Fruit fly (Drosophila melanogaster) whole organism, embryonic: Measurements from ENCODE around the gene CG15528.

ENCODE experiments used
- Asciz ChIP-seq: fragments of 200-800 bp; sonication (Bioruptor generic); optimal IDR thresholded peaks from 2 replicates; lab custom pipeline; 2017; ENCODE audit warnings: missing biosample characterization, mild to moderate bottlenecking, missing genetic modification characterization, missing genetic modification reagents
- Awh ChIP-seq: fragments of 200-800 bp; sonication (Bioruptor generic); IDR thresholded peaks from 2 replicates; pipeline ENCODE4, ENCODE4 v1.3.6; 2022; ENCODE audit warnings: missing biosample characterization, missing genetic modification characterization
- Blimp-1 ChIP-seq: fragments of 200-800 bp; sonication (Bioruptor generic); optimal IDR thresholded peaks from 3 replicates; lab custom pipeline; 2018; ENCODE audit warnings: missing biosample characterization, missing genetic modification characterization, mild to moderate bottlenecking, moderate library complexity, missing genetic modification reagents
- CG10147 ChIP-seq: fragments of 200-800 bp; sonication (Bioruptor generic); optimal IDR thresholded peaks from 2 replicates; lab custom pipeline; 2019; ENCODE audit warnings: missing biosample characterization, mild to moderate bottlenecking, missing genetic modification characterization, moderate library complexity
- CG10267 ChIP-seq: fragments of 200-800 bp; sonication (Bioruptor generic); optimal IDR thresholded peaks from 2 replicates; lab custom pipeline; 2018; ENCODE audit warnings: missing biosample characterization, mild to moderate bottlenecking, missing genetic modification characterization, moderate library complexity
- CG10366 ChIP-seq: fragments of 200-800 bp; sonication (Bioruptor generic); IDR thresholded peaks from 2 replicates; pipeline ENCODE4 v1.3.6; 2022; ENCODE audit warnings: missing biosample characterization, missing genetic modification characterization
- CG11093 ChIP-seq: fragments of 200-800 bp; sonication (Bioruptor generic); IDR thresholded peaks from 3 replicates; pipeline ENCODE4 v1.3.6; 2022; ENCODE audit warnings: missing biosample characterization, missing genetic modification characterization
- CG15479 ChIP-seq: fragments of 200-800 bp; sonication (Bioruptor generic); optimal IDR thresholded peaks from 3 replicates; lab custom pipeline; 2019; ENCODE audit warnings: missing biosample characterization, mild to moderate bottlenecking, missing genetic modification characterization, moderate library complexity
- CG16813 ChIP-seq: fragments of 200-800 bp; sonication (Bioruptor generic); IDR thresholded peaks from 3 replicates; pipeline ENCODE4 v1.3.6; 2022; ENCODE audit warnings: missing biosample characterization, missing genetic modification characterization; ENCODE audit not compliant: partially characterized antibody
- CG17359 ChIP-seq: fragments of 200-800 bp; sonication (Bioruptor generic); optimal IDR thresholded peaks from 3 replicates; lab custom pipeline; 2018; ENCODE audit warnings: missing biosample characterization, mild to moderate bottlenecking, missing genetic modification characterization, moderate library complexity
- CG18764 ChIP-seq: fragments of 200-800 bp; sonication (Bioruptor generic); optimal IDR thresholded peaks from 3 replicates; lab custom pipeline; 2016; ENCODE audit warnings: missing biosample characterization, missing genetic modification characterization
- CG32532 ChIP-seq: fragments of 200-800 bp; sonication (Bioruptor generic); IDR thresholded peaks from 2 replicates; pipeline ENCODE4 v1.3.6; 2022; ENCODE audit warnings: missing biosample characterization, missing genetic modification characterization
- CG33557 ChIP-seq: fragments of 200-800 bp; sonication (Bioruptor generic); optimal IDR thresholded peaks from 2 replicates; lab custom pipeline; 2019; ENCODE audit warnings: missing biosample characterization, mild to moderate bottlenecking, missing genetic modification characterization, moderate library complexity
- CG4404 ChIP-seq: fragments of 200-800 bp; sonication (Bioruptor generic); IDR thresholded peaks from 2 replicates; pipeline ENCODE4 v1.3.6; 2022; ENCODE audit warnings: missing biosample characterization, missing genetic modification characterization
- CG4820 ChIP-seq: fragments of 200-800 bp; sonication (Bioruptor generic); optimal IDR thresholded peaks from 3 replicates; lab custom pipeline; 2016; ENCODE audit warnings: missing biosample characterization, missing genetic modification characterization
- CG5953 ChIP-seq: fragments of 200-800 bp; sonication (Bioruptor generic); IDR thresholded peaks from 2 replicates; pipeline ENCODE4 v1.3.6; 2022; ENCODE audit warnings: missing biosample characterization, missing genetic modification characterization
- CG6175 ChIP-seq: fragments of 200-800 bp; sonication (Bioruptor generic); IDR thresholded peaks from 3 replicates; pipeline ENCODE4 v1.3.6; 2022; ENCODE audit warnings: missing biosample characterization, missing genetic modification characterization
- CG8290 ChIP-seq, 3 experiments: fragments of 200-800 bp; sonication (Bioruptor generic); optimal IDR thresholded peaks; 2 replicates each; lab custom pipeline; 2016 to 2019; ENCODE audit warnings: missing biosample characterization in 3 of 3, missing genetic modification characterization in 3 of 3, mild to moderate bottlenecking in 2 of 3, moderate library complexity in 1 of 3
- CG8359 ChIP-seq: fragments of 200-800 bp; sonication (Bioruptor generic); optimal IDR thresholded peaks from 2 replicates; lab custom pipeline; 2017; ENCODE audit warnings: missing biosample characterization, mild to moderate bottlenecking, missing genetic modification characterization, borderline replicate concordance
- CG8944 ChIP-seq: fragments of 200-800 bp; sonication (Bioruptor generic); optimal IDR thresholded peaks from 3 replicates; lab custom pipeline; 2016; ENCODE audit warnings: missing biosample characterization, missing genetic modification characterization
- CHES-1-like ChIP-seq: fragments of 200-800 bp; sonication (Bioruptor generic); optimal IDR thresholded peaks from 2 replicates; lab custom pipeline; 2016; ENCODE audit warnings: missing biosample characterization, missing genetic modification characterization
- Chrac-16 ChIP-seq: fragments of 200-800 bp; sonication (Bioruptor generic); optimal IDR thresholded peaks from 3 replicates; lab custom pipeline; 2016; ENCODE audit warnings: missing biosample characterization, missing genetic modification characterization
- Dll ChIP-seq: fragments of 200-800 bp; sonication (Bioruptor generic); IDR thresholded peaks from 4 replicates; pipeline ENCODE4 v1.3.6; 2022; ENCODE audit warnings: missing biosample characterization, missing genetic modification characterization; ENCODE audit not compliant: partially characterized antibody
- Fer2 ChIP-seq: fragments of 200-800 bp; sonication (Bioruptor generic); optimal IDR thresholded peaks from 2 replicates; lab custom pipeline; 2018; ENCODE audit warnings: missing biosample characterization, mild to moderate bottlenecking, missing genetic modification characterization, moderate library complexity
- Nf-YB ChIP-seq: fragments of 200-800 bp; sonication (Bioruptor generic); optimal IDR thresholded peaks from 3 replicates; lab custom pipeline; 2019; ENCODE audit warnings: missing biosample characterization, mild to moderate bottlenecking, missing genetic modification characterization, moderate library complexity
- NfI ChIP-seq: fragments of 200-800 bp; sonication (Bioruptor generic); optimal IDR thresholded peaks from 3 replicates; lab custom pipeline; 2018; ENCODE audit warnings: missing biosample characterization, mild to moderate bottlenecking, missing genetic modification characterization, moderate library complexity
- Ravus ChIP-seq: fragments of 200-800 bp; sonication (Bioruptor generic); IDR thresholded peaks from 2 replicates; pipeline ENCODE4 v1.3.6; 2022; ENCODE audit warnings: missing biosample characterization, missing genetic modification characterization
- Sry-δ ChIP-seq: fragments of 200-800 bp; sonication (Bioruptor generic); optimal IDR thresholded peaks from 2 replicates; lab custom pipeline; 2016; ENCODE audit warnings: missing biosample characterization, missing genetic modification characterization
- Ssrp ChIP-seq: fragments of 200-800 bp; sonication (Bioruptor generic); optimal IDR thresholded peaks from 2 replicates; lab custom pipeline; 2018; ENCODE audit warnings: missing biosample characterization, mild to moderate bottlenecking, missing genetic modification characterization, moderate library complexity
- Xrp1 ChIP-seq: fragments of 200-800 bp; sonication (Bioruptor generic); IDR thresholded peaks from 2 replicates; pipeline ENCODE4 v1.3.6; 2022; ENCODE audit warnings: missing biosample characterization, missing genetic modification characterization
- YL-1 ChIP-seq: fragments of 200-800 bp; sonication (Bioruptor generic); optimal IDR thresholded peaks from 3 replicates; lab custom pipeline; 2017; ENCODE audit warnings: missing biosample characterization, mild to moderate bottlenecking, missing genetic modification characterization
- al ChIP-seq: fragments of 200-800 bp; sonication (Bioruptor generic); IDR thresholded peaks from 2 replicates; pipeline ENCODE4 v1.3.6; 2022; ENCODE audit warnings: missing biosample characterization, missing genetic modification characterization
- ara ChIP-seq: fragments of 200-800 bp; sonication (Bioruptor generic); IDR thresholded peaks from 2 replicates; pipeline ENCODE4 v1.3.6; 2022; ENCODE audit warnings: missing biosample characterization, missing genetic modification characterization
- crc ChIP-seq: fragments of 200-800 bp; sonication (Bioruptor generic); optimal IDR thresholded peaks from 2 replicates; lab custom pipeline; 2016; ENCODE audit warnings: missing biosample characterization, missing genetic modification characterization
- croc ChIP-seq: fragments of 200-800 bp; sonication (Bioruptor generic); conservative IDR thresholded peaks from 3 replicates; pipeline ENCODE4 v1.3.6; 2022; ENCODE audit warnings: missing biosample characterization, missing genetic modification characterization
- cwo ChIP-seq: fragments of 200-800 bp; sonication (Bioruptor generic); optimal IDR thresholded peaks from 3 replicates; lab custom pipeline; 2017; ENCODE audit warnings: missing biosample characterization, missing genetic modification characterization, mild to moderate bottlenecking, moderate library complexity, missing genetic modification reagents
- dati ChIP-seq: fragments of 200-800 bp; sonication (Bioruptor generic); IDR thresholded peaks from 2 replicates; pipeline ENCODE4 v1.3.6; 2022; ENCODE audit warnings: missing biosample characterization, missing genetic modification characterization
- emc ChIP-seq: fragments of 200-800 bp; sonication (Bioruptor generic); optimal IDR thresholded peaks from 2 replicates; lab custom pipeline; 2016; ENCODE audit warnings: missing biosample characterization, missing genetic modification characterization
- exex ChIP-seq: fragments of 200-800 bp; sonication (Bioruptor generic); optimal IDR thresholded peaks from 4 replicates; lab custom pipeline; 2018; ENCODE audit warnings: missing biosample characterization, mild to moderate bottlenecking, missing genetic modification characterization, moderate library complexity
- fd102C ChIP-seq: fragments of 200-800 bp; sonication (Bioruptor generic); optimal IDR thresholded peaks from 2 replicates; lab custom pipeline; 2018; ENCODE audit warnings: missing biosample characterization, mild to moderate bottlenecking, missing genetic modification characterization, moderate library complexity
- hb ChIP-seq: fragments of 200-800 bp; sonication (Bioruptor generic); IDR thresholded peaks from 3 replicates; pipeline ENCODE4 v1.3.6; 2022; ENCODE audit warnings: missing biosample characterization, missing genetic modification characterization; ENCODE audit not compliant: partially characterized antibody
- hkb ChIP-seq, 2 experiments: fragments of 200-800 bp in 1 of 2; fragments of >200 bp in 1 of 2; sonication (Bioruptor generic) in 1 of 2; IDR thresholded peaks in 1 of 2; optimal IDR thresholded peaks in 1 of 2; 2 replicates each; pipeline versions ENCODE4 v1.3.6 to Lab custom; 2017 to 2022; ENCODE audit warnings: missing biosample characterization in 1 of 2, missing genetic modification characterization in 1 of 2
- jigr1 ChIP-seq: fragments of 200-800 bp; sonication (Bioruptor generic); IDR thresholded peaks from 3 replicates; pipeline ENCODE4 v1.3.6; 2022; ENCODE audit warnings: missing biosample characterization, missing genetic modification characterization
- kni ChIP-seq: fragments of 200-800 bp; sonication (Bioruptor generic); optimal IDR thresholded peaks from 3 replicates; lab custom pipeline; 2017; ENCODE audit warnings: mild to moderate bottlenecking, missing biosample characterization, missing genetic modification reagents, missing genetic modification characterization
- nerfin-2 ChIP-seq: fragments of 200-800 bp; sonication (Bioruptor generic); IDR thresholded peaks from 2 replicates; pipeline ENCODE4 v1.3.6; 2022; ENCODE audit warnings: missing biosample characterization, missing genetic modification characterization; ENCODE audit not compliant: partially characterized antibody
- otp ChIP-seq: fragments of 200-800 bp; sonication (Bioruptor generic); IDR thresholded peaks from 3 replicates; pipeline ENCODE4, ENCODE4 v1.3.6; 2022; ENCODE audit warnings: missing biosample characterization, missing genetic modification characterization
- pnt ChIP-seq: fragments of 200-800 bp; sonication (Bioruptor generic); optimal IDR thresholded peaks from 3 replicates; lab custom pipeline; 2016; ENCODE audit warnings: missing biosample characterization, missing genetic modification characterization
- tio ChIP-seq: fragments of 200-800 bp; sonication (Bioruptor generic); optimal IDR thresholded peaks from 2 replicates; lab custom pipeline; 2017; ENCODE audit warnings: missing biosample characterization, missing genetic modification characterization, inconsistent platforms
- tx ChIP-seq: fragments of 200-800 bp; sonication (Bioruptor generic); optimal IDR thresholded peaks from 2 replicates; lab custom pipeline; 2016; ENCODE audit warnings: missing biosample characterization, missing genetic modification characterization
- wdn ChIP-seq: fragments of 200-800 bp; sonication (Bioruptor generic); IDR thresholded peaks from 2 replicates; pipeline ENCODE4 v1.3.6; 2022; ENCODE audit warnings: missing biosample characterization, missing genetic modification characterization
- yki ChIP-seq: fragments of >200 bp; optimal IDR thresholded peaks from 3 replicates; lab custom pipeline; 2018

Gene CG15528

DNA sequence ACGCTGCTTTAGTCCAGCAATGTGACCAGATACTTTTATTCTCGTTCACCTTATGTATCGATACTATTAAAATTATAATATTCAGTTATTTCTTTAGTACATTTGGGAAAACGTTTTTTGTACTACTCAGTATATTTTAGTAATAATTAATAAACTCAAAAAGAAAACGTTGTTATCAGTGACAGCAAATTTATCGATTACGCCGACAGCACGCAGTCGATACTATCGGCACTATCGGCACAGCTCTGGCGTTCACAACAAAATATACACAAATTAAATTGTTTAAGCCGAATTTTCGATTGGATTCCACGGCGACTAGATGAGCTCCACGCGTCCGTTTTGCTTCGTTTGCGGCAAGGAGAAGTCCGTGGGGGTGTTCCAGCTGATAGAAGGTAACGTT, 12.4 kb downstream of the CG15528 start, which contains the start of the genes janA, Sry-alpha and Sry-beta (continued):
- no peak for TF ChIP-seq CG8359 (GFP tag; lab: Kevin White, UChicago)
- TF ChIP-seq wdn, result no peak
- TF ChIP-seq CG33557, result no peak
- no peak for TF ChIP-seq al (GFP tag; lab: Robert Waterston, UW)
- no peak for TF ChIP-seq Xrp1 (GFP tag; lab: Robert Waterston, UW)
- TF ChIP-seq CG16813 (GFP tag; lab: Robert Waterston, UW), result peak; percentile 100
- no peak for TF ChIP-seq Asciz (GFP tag; lab: Kevin White, UChicago)
- peak; percentile 86 for TF ChIP-seq YL-1 (GFP tag; lab: Kevin White, UChicago)
- no peak for TF ChIP-seq otp (GFP tag; lab: Robert Waterston, UW)
- no peak for TF ChIP-seq fd102C
- TF ChIP-seq cwo (GFP tag; lab: Kevin White, UChicago), result no peak
- TF ChIP-seq CG17359 (tag; lab: Kevin White, UChicago), result no peak
- no peak for TF ChIP-seq Fer2 (tag; lab: Kevin White, UChicago)
- TF ChIP-seq nerfin-2 (GFP tag; lab: Robert Waterston, UW), result peak; percentile 99
- TF ChIP-seq exex (tag; lab: Kevin White, UChicago), result no peak
- peak; percentile 13 for TF ChIP-seq CHES-1-like (GFP tag; lab: Kevin White, UChicago)
- TF ChIP-seq Nf-YB (GFP tag; lab: Kevin White, UChicago), result no peak
- TF ChIP-seq CG6175 (GFP tag; lab: Robert Waterston, UW), result no peak
- no peak for TF ChIP-seq CG10366 (GFP tag; lab: Robert Waterston, UW)
- TF ChIP-seq Chrac-16 (GFP tag; lab: Kevin White, UChicago), result no peak
- TF ChIP-seq croc (GFP tag; lab: Robert Waterston, UW), result no peak
- TF ChIP-seq Blimp-1 (GFP tag; lab: Kevin White, UChicago), result no peak
- no peak for TF ChIP-seq kni (GFP tag; lab: Kevin White, UChicago)
- no peak for TF ChIP-seq Awh (GFP tag; lab: Robert Waterston, UW)
- peak; percentile 100 for TF ChIP-seq Dll (GFP tag; lab: Robert Waterston, UW)
- TF ChIP-seq CG15479, result no peak
- TF ChIP-seq Sry-δ (GFP tag; lab: Kevin White, UChicago), result peak; percentile 96
- TF ChIP-seq Ravus (GFP tag; lab: Robert Waterston, UW), result no peak
- no peak for TF ChIP-seq Ssrp
- TF ChIP-seq CG4404 (GFP tag; lab: Robert Waterston, UW), result no peak
- TF ChIP-seq yki (lab: Kevin White, UChicago), result no peak
- TF ChIP-seq CG10267 (tag; lab: Kevin White, UChicago), result peak; percentile 62
- no peak for TF ChIP-seq dati (GFP tag; lab: Robert Waterston, UW)
- TF ChIP-seq jigr1, result no peak
- no peak for TF ChIP-seq CG5953 (GFP tag; lab: Robert Waterston, UW)
- no peak for TF ChIP-seq emc (GFP tag; lab: Kevin White, UChicago)
- TF ChIP-seq CG4820 (GFP tag; lab: Kevin White, UChicago), result no peak
- TF ChIP-seq hkb (optimal IDR thresholded peaks at IDR 0.05; lab: Kevin White, UChicago), result no peak
- TF ChIP-seq hkb (GFP tag; IDR thresholded peaks at IDR 0.05; lab: Robert Waterston, UW), result no peak
- no peak for TF ChIP-seq CG10147
- no peak for TF ChIP-seq NfI
- no peak for TF ChIP-seq pnt
- no peak for TF ChIP-seq tx (GFP tag; lab: Kevin White, UChicago)
- no peak for TF ChIP-seq ara (GFP tag; lab: Robert Waterston, UW)
- no peak for TF ChIP-seq CG18764 (GFP tag; lab: Kevin White, UChicago)
- TF ChIP-seq CG32532 (GFP tag; lab: Robert Waterston, UW), result no peak; the same call in 1 of the 2 replicates
- TF ChIP-seq CG11093 (GFP tag; lab: Robert Waterston, UW), result no peak
- TF ChIP-seq CG8944 (GFP tag; lab: Kevin White, UChicago), result no peak
- TF ChIP-seq tio, result no peak
- TF ChIP-seq CG8290 (GFP tag; optimal IDR thresholded peaks at IDR 0.05; lab: Kevin White, UChicago), result no peak
- no peak for TF ChIP-seq CG8290 (tag; optimal IDR thresholded peaks at IDR 0.05; lab: Kevin White, UChicago)
- TF ChIP-seq crc (GFP tag; lab: Kevin White, UChicago), result no peak
- peak; percentile 99 for TF ChIP-seq hb
